Worm (Caenorhabditis elegans) whole organism, mixed stage, embryonic: Measurements from ENCODE around the gene F58F12.4.

Experiments used
- M03D4.4 ChIP-seq: sonication (generic microtip); optimal IDR thresholded peaks from 2 replicates; lab custom pipeline; 2017; ENCODE audit warnings: mild to moderate bottlenecking, missing genetic modification characterization, missing compliant biosample characterization
- bed-3 ChIP-seq: fragments of 200-800 bp; sonication (Bioruptor generic); optimal IDR thresholded peaks from 3 replicates; lab custom pipeline; 2018; ENCODE audit warnings: mild to moderate bottlenecking, missing genetic modification characterization, moderate library complexity, missing compliant biosample characterization
- blmp-1 ChIP-seq: fragments of 150-350 bp; optimal IDR thresholded peaks from 2 replicates; lab custom pipeline; 2014; ENCODE audit warnings: missing biosample characterization, missing genetic modification characterization
- ceh-83 ChIP-seq: fragments of 200-800 bp; sonication (Bioruptor generic); optimal IDR thresholded peaks from 2 replicates; lab custom pipeline; 2018; ENCODE audit warnings: mild to moderate bottlenecking, missing genetic modification characterization, missing compliant biosample characterization
- ces-1 ChIP-seq: fragments of 150-350 bp; optimal IDR thresholded peaks from 2 replicates; lab custom pipeline; 2014; ENCODE audit warnings: missing biosample characterization, missing genetic modification reagents, missing genetic modification characterization
- cnd-1 ChIP-seq: fragments of 200-800 bp; sonication (Bioruptor generic); optimal IDR thresholded peaks from 2 replicates; lab custom pipeline; 2018; ENCODE audit warnings: mild to moderate bottlenecking, missing genetic modification characterization, missing compliant biosample characterization
- drap-1 ChIP-seq: fragments of 200-800 bp; sonication (Bioruptor generic); optimal IDR thresholded peaks from 3 replicates; lab custom pipeline; 2018; ENCODE audit warnings: mild to moderate bottlenecking, missing genetic modification characterization, missing compliant biosample characterization
- elt-1 ChIP-seq: sonication (generic microtip); optimal IDR thresholded peaks from 2 replicates; lab custom pipeline; 2017; ENCODE audit warnings: missing genetic modification characterization, mild to moderate bottlenecking, missing compliant biosample characterization, antibody characterized with exemption, moderate library complexity, borderline replicate concordance; ENCODE audit not compliant: insufficient read depth
- elt-3 ChIP-seq: fragments of 150-350 bp; optimal IDR thresholded peaks from 2 replicates; lab custom pipeline; 2014; ENCODE audit warnings: missing biosample characterization, missing genetic modification characterization
- flh-1 ChIP-seq: fragments of 200-800 bp; sonication (Bioruptor generic); optimal IDR thresholded peaks from 2 replicates; lab custom pipeline; 2018; ENCODE audit warnings: mild to moderate bottlenecking, missing genetic modification characterization, moderate library complexity, missing compliant biosample characterization
- ham-2 ChIP-seq: fragments of 200-800 bp; sonication (Bioruptor generic); optimal IDR thresholded peaks from 2 replicates; lab custom pipeline; 2018; ENCODE audit warnings: mild to moderate bottlenecking, missing genetic modification characterization, missing compliant biosample characterization
- hlh-1 ChIP-seq: fragments of 150-350 bp; optimal IDR thresholded peaks from 2 replicates; lab custom pipeline; 2014; ENCODE audit warnings: missing biosample characterization, missing genetic modification reagents, missing genetic modification characterization
- lin-13 ChIP-seq: fragments of 150-350 bp; optimal IDR thresholded peaks from 2 replicates; lab custom pipeline; 2014; ENCODE audit warnings: missing biosample characterization, missing genetic modification characterization
- lsy-2 ChIP-seq: fragments of 150-350 bp; optimal IDR thresholded peaks from 2 replicates; lab custom pipeline; 2014; ENCODE audit warnings: missing biosample characterization, missing genetic modification characterization
- mab-5 ChIP-seq: fragments of 150-350 bp; optimal IDR thresholded peaks from 2 replicates; lab custom pipeline; 2014; ENCODE audit warnings: missing biosample characterization, missing genetic modification characterization
- mep-1 ChIP-seq: fragments of 150-350 bp; optimal IDR thresholded peaks from 2 replicates; lab custom pipeline; 2017; ENCODE audit warnings: missing biosample characterization, missing genetic modification reagents, missing genetic modification characterization, inconsistent platforms
- mls-2 ChIP-seq: sonication (generic microtip); optimal IDR thresholded peaks from 2 replicates; lab custom pipeline; 2016; ENCODE audit warnings: mild to moderate bottlenecking, missing genetic modification characterization, moderate library complexity, missing compliant biosample characterization
- nhr-12 ChIP-seq: fragments of 150-350 bp; optimal IDR thresholded peaks from 2 replicates; lab custom pipeline; 2014; ENCODE audit warnings: missing biosample characterization, missing genetic modification characterization
- nhr-2 ChIP-seq: fragments of 150-350 bp; optimal IDR thresholded peaks from 2 replicates; lab custom pipeline; 2014; ENCODE audit warnings: missing biosample characterization, missing genetic modification characterization
- nhr-237 ChIP-seq: fragments of 150-350 bp; optimal IDR thresholded peaks from 2 replicates; lab custom pipeline; 2014; ENCODE audit warnings: missing biosample characterization, missing genetic modification characterization
- nhr-28 ChIP-seq: fragments of 150-350 bp; optimal IDR thresholded peaks from 2 replicates; lab custom pipeline; 2014; ENCODE audit warnings: missing biosample characterization, missing genetic modification characterization
- nhr-76 ChIP-seq: sonication (generic microtip); optimal IDR thresholded peaks from 2 replicates; lab custom pipeline; 2017; ENCODE audit warnings: missing biosample characterization, missing genetic modification characterization
- pha-4 ChIP-seq: fragments of 150-350 bp; optimal IDR thresholded peaks from 2 replicates; lab custom pipeline; 2018; ENCODE audit warnings: missing biosample characterization, missing genetic modification reagents, missing genetic modification characterization
- sem-2 ChIP-seq: fragments of 200-800 bp; sonication (Bioruptor generic); optimal IDR thresholded peaks from 2 replicates; lab custom pipeline; 2018; ENCODE audit warnings: mild to moderate bottlenecking, missing genetic modification characterization, missing compliant biosample characterization
- snpc-4 ChIP-seq: fragments of 150-350 bp; optimal IDR thresholded peaks from 2 replicates; lab custom pipeline; 2014; ENCODE audit warnings: missing biosample characterization, missing genetic modification characterization
- sptf-1 ChIP-seq: sonication (generic microtip); optimal IDR thresholded peaks from 2 replicates; lab custom pipeline; 2017; ENCODE audit warnings: mild to moderate bottlenecking, missing genetic modification characterization, moderate library complexity, missing compliant biosample characterization
- tbx-8 ChIP-seq: fragments of 200-800 bp; sonication (Bioruptor generic); optimal IDR thresholded peaks from 2 replicates; lab custom pipeline; 2018; ENCODE audit warnings: mild to moderate bottlenecking, missing genetic modification characterization, moderate library complexity, missing compliant biosample characterization
- unc-39 ChIP-seq: fragments of 150-350 bp; optimal IDR thresholded peaks from 2 replicates; lab custom pipeline; 2014; ENCODE audit warnings: missing biosample characterization, missing genetic modification characterization
- unc-62 ChIP-seq: fragments of 150-350 bp; optimal IDR thresholded peaks from 2 replicates; lab custom pipeline; 2014; ENCODE audit warnings: missing biosample characterization, missing genetic modification reagents, missing genetic modification characterization
- zip-8 ChIP-seq: fragments of 150-350 bp; optimal IDR thresholded peaks from 2 replicates; lab custom pipeline; 2014; ENCODE audit warnings: missing biosample characterization, missing genetic modification characterization
- ztf-11 ChIP-seq: fragments of 150-350 bp; optimal IDR thresholded peaks from 2 replicates; lab custom pipeline; 2014; ENCODE audit warnings: missing biosample characterization, missing genetic modification characterization

Gene F58F12.4

ce11 chrII:6383183-6383695, 3.3 kb upstream of the F58F12.4 start, which contains the start of gene F58F12.1:
Gene F58F12.1 (plus strand): TSS chrII:6383645.
- TF ChIP-seq sptf-1 (tag; lab: Kevin White, UChicago) = peak; percentile 12
- TF ChIP-seq elt-3 (tag; lab: Kevin White, UChicago) = no peak
- TF ChIP-seq unc-39 (tag; lab: Kevin White, UChicago) = no peak
- peak; percentile 43 for TF ChIP-seq nhr-237 (tag; lab: Kevin White, UChicago)
- TF ChIP-seq nhr-28 = no peak
- TF ChIP-seq ceh-83 (GFP tag; lab: Kevin White, UChicago) = no peak
- no peak for TF ChIP-seq bed-3 (GFP tag; lab: Kevin White, UChicago)
- no peak for TF ChIP-seq unc-62 (GFP tag; lab: Kevin White, UChicago)
- no peak for TF ChIP-seq mls-2 (tag; lab: Kevin White, UChicago)
- TF ChIP-seq sem-2 (GFP tag; lab: Kevin White, UChicago) = no peak
- TF ChIP-seq snpc-4 (tag; lab: Kevin White, UChicago) = no peak
- TF ChIP-seq drap-1 = no peak
- peak; percentile 47 for TF ChIP-seq lsy-2 (tag; lab: Kevin White, UChicago)
- TF ChIP-seq nhr-76 (tag; lab: Kevin White, UChicago) = no peak
- TF ChIP-seq hlh-1 (tag; lab: Kevin White, UChicago) = no peak
- TF ChIP-seq mab-5 (tag; lab: Kevin White, UChicago) = no peak
- TF ChIP-seq lin-13 (tag; lab: Kevin White, UChicago) = peak; percentile 38
- no peak for TF ChIP-seq nhr-12 (tag; lab: Kevin White, UChicago)
- TF ChIP-seq pha-4 (tag; lab: Kevin White, UChicago) = no peak
- peak; percentile 66 for TF ChIP-seq mep-1 (tag; lab: Kevin White, UChicago)
- TF ChIP-seq cnd-1 = no peak
- TF ChIP-seq nhr-2 (tag; lab: Kevin White, UChicago) = no peak
- peak; percentile 22 for TF ChIP-seq ces-1 (GFP tag; lab: Kevin White, UChicago)
- no peak for TF ChIP-seq M03D4.4 (tag; lab: Kevin White, UChicago)
- no peak for TF ChIP-seq elt-1 (tag; lab: Kevin White, UChicago)
- no peak for TF ChIP-seq zip-8 (tag; lab: Kevin White, UChicago)
- TF ChIP-seq blmp-1 = no peak
- TF ChIP-seq flh-1 = no peak

ce11 chrII:6387937-6388336, 1.4 kb downstream of the F58F12.4 start, which contains the start of gene F58F12.2:
Gene F58F12.2 (minus strand): TSS chrII:6388037.
- no peak for TF ChIP-seq mep-1 (tag; lab: Kevin White, UChicago)
- no peak for TF ChIP-seq unc-62 (GFP tag; lab: Kevin White, UChicago)
- no peak for TF ChIP-seq unc-39 (tag; lab: Kevin White, UChicago)
- no peak for TF ChIP-seq elt-3 (tag; lab: Kevin White, UChicago)
- no peak for TF ChIP-seq hlh-1 (tag; lab: Kevin White, UChicago)
- TF ChIP-seq, all 35 proteins: peak for 0

- TF ChIP-seq pha-4 (tag; lab: Kevin White, UChicago) (no peak), M03D4.4 (tag; lab: Kevin White, UChicago) (no peak), lin-13 (tag; lab: Kevin White, UChicago) (no peak), cnd-1 (no peak), elt-1 (tag; lab: Kevin White, UChicago) (no peak), unc-39 (tag; lab: Kevin White, UChicago) (no peak), nhr-237 (tag; lab: Kevin White, UChicago) (no peak), tbx-8 (no peak), lsy-2 (tag; lab: Kevin White, UChicago) (no peak), ztf-11 (tag; lab: Kevin White, UChicago) (no peak), ham-2 (GFP tag; lab: Kevin White, UChicago) (no peak), ceh-83 (GFP tag; lab: Kevin White, UChicago) (no peak), elt-3 (tag; lab: Kevin White, UChicago) (no peak)
Observed at ce11 chrII:6391195-6391594, 4.6 kb downstream of the F58F12.4 start, which contains the start of gene F58F12.3. Gene F58F12.3 (minus strand): TSS chrII:6391295.

- peak; percentile 56 for TF ChIP-seq unc-62 (GFP tag; lab: Kevin White, UChicago)
- peak; percentile 81 for TF ChIP-seq hlh-1 (tag; lab: Kevin White, UChicago)
- TF ChIP-seq zip-8 (tag; lab: Kevin White, UChicago) = no peak
- peak; percentile 16 for TF ChIP-seq nhr-2 (tag; lab: Kevin White, UChicago)
Observed at ce11 chrII:6394037-6394436, 7.5 kb downstream of the F58F12.4 start.
